Fruit fly (Drosophila melanogaster): Measurements from ENCODE around the gene dysf.

dysf gene

DNA sequence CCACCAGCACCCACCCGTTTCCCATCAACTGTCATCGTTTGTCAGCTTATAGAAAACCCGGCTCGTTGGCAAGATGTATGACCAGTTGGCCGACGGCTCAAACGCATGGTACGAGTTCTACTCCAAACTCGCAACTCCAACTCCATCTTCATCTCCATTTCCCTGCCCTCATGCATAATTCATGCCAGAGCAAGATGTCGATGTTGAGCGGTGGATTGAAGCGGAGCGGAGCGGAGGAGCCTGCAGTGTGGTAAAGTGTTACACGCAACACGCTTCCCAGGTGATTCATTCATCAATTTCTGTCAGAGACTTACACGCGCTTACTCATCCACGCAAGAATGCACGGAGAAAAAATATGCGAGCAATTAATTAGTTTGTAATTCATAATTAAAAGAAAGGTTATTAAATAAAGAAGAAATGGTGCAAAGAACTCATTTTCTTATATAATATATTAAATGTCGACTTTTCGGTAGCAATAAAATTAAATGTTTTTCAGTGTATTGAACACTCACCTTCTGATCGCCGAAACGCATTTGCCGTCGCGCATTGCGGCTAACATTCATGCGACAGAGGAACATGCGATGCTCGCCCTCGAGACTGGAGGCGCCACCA lies 17.0 kb downstream of the dysf start:
- TF ChIP-seq Sin3A (optimal IDR thresholded peaks at IDR 0.05) (no peak), h (optimal IDR thresholded peaks at IDR 0.05) (no peak), Myc (optimal IDR thresholded peaks at IDR 0.05) (no peak), ttk (optimal IDR thresholded peaks at IDR 0.05) (no peak), psq (optimal IDR thresholded peaks at IDR 0.05) (no peak), insv (optimal IDR thresholded peaks at IDR 0.05) (no peak)

- TF ChIP-seq psq (optimal IDR thresholded peaks at IDR 0.05) (no peak), ttk (optimal IDR thresholded peaks at IDR 0.05) (no peak), h (optimal IDR thresholded peaks at IDR 0.05) (no peak), insv (optimal IDR thresholded peaks at IDR 0.05) (no peak), Sin3A (optimal IDR thresholded peaks at IDR 0.05) (no peak), Myc (optimal IDR thresholded peaks at IDR 0.05) (no peak)
These were observed 23.3 kb downstream of the dysf start for dm6 chr3R:26075252-26075651.

- TF ChIP-seq ttk (optimal IDR thresholded peaks at IDR 0.05) = no peak
- TF ChIP-seq Sin3A (optimal IDR thresholded peaks at IDR 0.05) = no peak
- TF ChIP-seq Myc (optimal IDR thresholded peaks at IDR 0.05) = no peak
- no peak for TF ChIP-seq insv (optimal IDR thresholded peaks at IDR 0.05)
- TF ChIP-seq h (optimal IDR thresholded peaks at IDR 0.05) = no peak
- no peak for TF ChIP-seq psq (optimal IDR thresholded peaks at IDR 0.05)
These were observed 26.0 kb downstream of the dysf start for dm6 chr3R:26072477-26072876.

DNA sequence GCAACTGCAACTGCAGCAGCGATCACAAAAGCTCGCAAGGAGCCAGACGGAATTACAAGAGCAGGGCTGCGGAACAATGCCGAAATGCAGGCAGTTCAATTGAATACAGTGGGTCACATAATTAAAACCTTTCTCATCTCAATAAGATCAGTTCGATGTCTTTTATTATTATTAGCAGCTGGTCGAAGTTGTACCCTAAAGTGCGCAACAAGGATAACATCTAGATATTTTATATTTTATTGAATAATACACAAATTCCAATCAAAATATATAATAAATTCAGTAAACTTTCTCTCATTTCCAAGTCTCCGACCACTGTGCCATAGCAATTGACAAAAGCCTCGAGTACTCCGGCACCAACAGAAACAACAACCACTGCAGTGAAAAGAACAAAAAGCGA lies 30.4 kb downstream of the dysf start:
- TF ChIP-seq insv (optimal IDR thresholded peaks at IDR 0.05) = no peak
- no peak for TF ChIP-seq h (optimal IDR thresholded peaks at IDR 0.05)
- no peak for TF ChIP-seq Myc (optimal IDR thresholded peaks at IDR 0.05)
- TF ChIP-seq ttk (optimal IDR thresholded peaks at IDR 0.05) = no peak
- TF ChIP-seq Sin3A (optimal IDR thresholded peaks at IDR 0.05) = no peak
- TF ChIP-seq psq (optimal IDR thresholded peaks at IDR 0.05) = no peak

dm6 chr3R:26064708-26065107 lies 33.8 kb downstream of the dysf start:
- no peak for TF ChIP-seq Myc (optimal IDR thresholded peaks at IDR 0.05)
- no peak for TF ChIP-seq Sin3A (optimal IDR thresholded peaks at IDR 0.05)
- TF ChIP-seq psq (optimal IDR thresholded peaks at IDR 0.05) = no peak
- TF ChIP-seq ttk (optimal IDR thresholded peaks at IDR 0.05) = no peak
- no peak for TF ChIP-seq insv (optimal IDR thresholded peaks at IDR 0.05)
- no peak for TF ChIP-seq h (optimal IDR thresholded peaks at IDR 0.05)

dm6 chr3R:26062911-26063310 lies 35.6 kb downstream of the dysf start, which contains the start of gene CG14551:
TSS of gene CG14551 (minus strand) at chr3R:26063011.
- no peak for TF ChIP-seq Sin3A (optimal IDR thresholded peaks at IDR 0.05)
- TF ChIP-seq Myc (optimal IDR thresholded peaks at IDR 0.05) = no peak
- no peak for TF ChIP-seq ttk (optimal IDR thresholded peaks at IDR 0.05)
- TF ChIP-seq insv (optimal IDR thresholded peaks at IDR 0.05) = no peak
- TF ChIP-seq psq (optimal IDR thresholded peaks at IDR 0.05) = no peak
- TF ChIP-seq h (optimal IDR thresholded peaks at IDR 0.05) = no peak

- no peak for TF ChIP-seq psq (optimal IDR thresholded peaks at IDR 0.05)
- no peak for TF ChIP-seq Myc (optimal IDR thresholded peaks at IDR 0.05)
- TF ChIP-seq h (optimal IDR thresholded peaks at IDR 0.05) = no peak
- no peak for TF ChIP-seq ttk (optimal IDR thresholded peaks at IDR 0.05)
- no peak for TF ChIP-seq insv (optimal IDR thresholded peaks at IDR 0.05)
- TF ChIP-seq Sin3A (optimal IDR thresholded peaks at IDR 0.05) = no peak
These were observed 39.3 kb downstream of the dysf start, which contains the start of the genes RpL34a and Trmt61 for dm6 chr3R:26059195-26059594. TSS of gene RpL34a (minus strand) at chr3R:26059267. TSS of gene Trmt61 (plus strand) at chr3R:26059496.

DNA sequence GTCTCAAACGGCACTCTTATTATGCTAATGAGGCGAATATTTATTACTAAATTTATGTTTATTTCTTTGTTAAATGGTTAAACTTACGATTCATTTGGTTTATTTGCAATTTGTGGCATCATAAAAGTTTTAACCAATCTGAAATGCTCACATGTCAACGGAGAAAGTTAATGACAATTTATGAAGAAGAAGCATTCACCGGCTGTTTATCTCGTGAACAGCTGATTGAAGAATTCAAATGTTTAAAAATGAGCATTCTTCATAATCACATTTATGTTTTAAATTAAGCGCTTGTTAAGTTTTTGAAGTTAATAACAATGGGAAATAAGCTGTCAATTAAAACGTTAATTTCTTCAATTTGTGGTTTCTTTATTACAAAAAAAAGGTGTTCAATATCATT lies 40.4 kb downstream of the dysf start, which contains the start of the genes PIG-P and Tcs6:
Gene PIG-P, minus strand, starts transcription at position 158 of the 400 bp plus-strand sequence.
Gene Tcs6, minus strand, starts transcription at position 158 of the 400 bp plus-strand sequence.
- TF ChIP-seq ttk (optimal IDR thresholded peaks at IDR 0.05) (no peak), Myc (optimal IDR thresholded peaks at IDR 0.05) (no peak), insv (optimal IDR thresholded peaks at IDR 0.05) (no peak)

DNA sequence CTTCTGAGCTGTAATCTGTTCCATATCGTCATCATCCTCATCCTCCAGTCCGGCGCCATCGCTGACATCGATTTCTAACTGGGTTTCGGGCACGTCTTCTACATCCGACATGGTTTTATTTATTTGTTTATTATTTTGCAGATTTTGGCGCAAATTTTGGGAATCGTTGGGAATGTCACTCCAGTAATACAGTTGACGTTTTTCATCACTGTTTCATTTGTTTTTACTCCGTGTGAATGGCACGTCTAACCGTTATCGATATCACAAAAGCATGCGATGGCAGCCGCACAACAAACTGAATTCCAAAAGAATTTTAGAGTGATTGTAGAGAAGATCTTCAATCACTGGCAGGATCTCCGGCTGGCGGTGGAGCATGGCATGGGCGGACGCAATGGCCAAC lies 42.1 kb downstream of the dysf start, which contains the start of the genes Sld5 and CG14543:
Gene Sld5, minus strand, starts transcription at position 167 of the 400 bp plus-strand sequence.
Gene CG14543, plus strand, starts transcription at position 250 of the 400 bp plus-strand sequence.
- TF ChIP-seq Sin3A (optimal IDR thresholded peaks at IDR 0.05) (no peak), psq (optimal IDR thresholded peaks at IDR 0.05) (no peak), insv (optimal IDR thresholded peaks at IDR 0.05) (no peak), h (optimal IDR thresholded peaks at IDR 0.05) (no peak), Myc (optimal IDR thresholded peaks at IDR 0.05) (no peak), ttk (optimal IDR thresholded peaks at IDR 0.05) (no peak)

- TF ChIP-seq ttk (optimal IDR thresholded peaks at IDR 0.05) (no peak), psq (optimal IDR thresholded peaks at IDR 0.05) (no peak), insv (optimal IDR thresholded peaks at IDR 0.05) (no peak), Myc (optimal IDR thresholded peaks at IDR 0.05) (no peak), h (optimal IDR thresholded peaks at IDR 0.05) (no peak), Sin3A (optimal IDR thresholded peaks at IDR 0.05) (no peak)
These were observed 43.3 kb downstream of the dysf start, which contains the start of gene Cmpk for dm6 chr3R:26055214-26055632. TSS of gene Cmpk (minus strand) at chr3R:26055438.

- TF ChIP-seq ttk (optimal IDR thresholded peaks at IDR 0.05) = no peak
- TF ChIP-seq h (optimal IDR thresholded peaks at IDR 0.05) = no peak
- no peak for TF ChIP-seq psq (optimal IDR thresholded peaks at IDR 0.05)
- no peak for TF ChIP-seq Myc (optimal IDR thresholded peaks at IDR 0.05)
- no peak for TF ChIP-seq Sin3A (optimal IDR thresholded peaks at IDR 0.05)
- no peak for TF ChIP-seq insv (optimal IDR thresholded peaks at IDR 0.05)
These were observed 46.2 kb downstream of the dysf start, which contains the start of the genes Exo84 and Vps2 for dm6 chr3R:26052150-26052908. TSS of gene Exo84 (minus strand) at chr3R:26052257. TSS of gene Vps2 (plus strand) at chr3R:26052821.
